Fruit fly (Drosophila melanogaster) whole organism, adult: ENCODE measurements around the gene sgl.

Source experiments
- CG11617 ChIP-seq: fragments of 200-800 bp; sonication (Bioruptor generic); optimal IDR thresholded peaks from 2 replicates; lab custom pipeline; 2017; ENCODE audit warnings: mild to moderate bottlenecking, missing biosample characterization, missing genetic modification reagents, missing genetic modification characterization
- CG12768 ChIP-seq: fragments of 200-800 bp; sonication (Bioruptor generic); optimal IDR thresholded peaks from 2 replicates; lab custom pipeline; 2017; ENCODE audit warnings: missing biosample characterization, missing genetic modification characterization, mild to moderate bottlenecking, moderate library complexity, missing genetic modification reagents
- CG14711 ChIP-seq: fragments of 200-800 bp; sonication (Bioruptor generic); optimal IDR thresholded peaks from 2 replicates; lab custom pipeline; 2018; ENCODE audit warnings: missing biosample characterization, mild to moderate bottlenecking, missing genetic modification characterization, moderate library complexity
- CG33017 ChIP-seq: fragments of 200-800 bp; sonication (Bioruptor generic); optimal IDR thresholded peaks from 2 replicates; lab custom pipeline; 2018; ENCODE audit warnings: missing biosample characterization, mild to moderate bottlenecking, missing genetic modification characterization, moderate library complexity
- CG5204 ChIP-seq: fragments of 200-800 bp; sonication (Bioruptor generic); optimal IDR thresholded peaks from 2 replicates; lab custom pipeline; 2016; ENCODE audit warnings: missing biosample characterization, missing genetic modification characterization
- CG7101 ChIP-seq: fragments of 200-800 bp; sonication (Bioruptor generic); optimal IDR thresholded peaks from 2 replicates; lab custom pipeline; 2018; ENCODE audit warnings: missing biosample characterization, mild to moderate bottlenecking, missing genetic modification characterization, moderate library complexity
- Clk ChIP-seq: fragments of 200-800 bp; sonication (Bioruptor generic); optimal IDR thresholded peaks from 2 replicates; lab custom pipeline; 2017; ENCODE audit warnings: missing biosample characterization, missing genetic modification characterization
- Hr96 ChIP-seq: fragments of 200-800 bp; sonication (Bioruptor generic); optimal IDR thresholded peaks from 2 replicates; lab custom pipeline; 2016; ENCODE audit warnings: missing biosample characterization, missing genetic modification characterization
- Mnt ChIP-seq: fragments of 200-800 bp; sonication (Bioruptor generic); optimal IDR thresholded peaks from 2 replicates; lab custom pipeline; 2016; ENCODE audit warnings: missing biosample characterization, mild to moderate bottlenecking, missing genetic modification characterization
- bab1 ChIP-seq: fragments of 200-800 bp; sonication (Bioruptor generic); optimal IDR thresholded peaks from 3 replicates; lab custom pipeline; 2019; ENCODE audit warnings: missing biosample characterization, mild to moderate bottlenecking, missing genetic modification characterization, moderate library complexity
- kay ChIP-seq: fragments of 200-800 bp; sonication (Bioruptor generic); peaks from one replicate; lab custom pipeline; 2016; ENCODE audit warnings: missing biosample characterization, missing genetic modification characterization, borderline replicate concordance
- toe ChIP-seq: fragments of 200-800 bp; sonication (Bioruptor generic); optimal IDR thresholded peaks from 2 replicates; lab custom pipeline; 2016; ENCODE audit warnings: missing biosample characterization, missing genetic modification characterization

DNA sequence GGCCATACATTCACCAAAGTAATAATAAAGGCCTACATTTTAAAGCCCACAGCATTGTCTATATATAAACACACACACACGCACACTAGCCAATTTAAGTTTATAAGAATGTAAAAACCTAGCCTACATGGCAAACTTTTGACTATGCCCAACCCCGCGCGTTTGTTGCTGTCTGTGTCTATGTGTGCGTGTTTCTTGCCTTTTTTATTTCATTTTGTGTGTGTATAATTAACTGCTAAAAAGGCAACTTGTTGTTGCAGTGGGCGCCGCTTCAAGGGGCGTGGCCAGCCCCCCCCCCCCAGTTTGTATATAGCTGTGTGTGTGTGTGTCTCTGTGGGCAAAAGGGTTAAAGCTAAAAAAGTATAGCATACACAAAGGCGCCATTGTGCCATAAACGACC is 19.2 kb downstream of the sgl start:
- TF ChIP-seq CG14711 (no peak), bab1 (no peak), CG5204 (GFP tag; lab: Kevin White, UChicago) (no peak), Mnt (GFP tag; lab: Kevin White, UChicago) (no peak), CG33017 (no peak), CG7101 (tag; lab: Kevin White, UChicago) (no peak), CG12768 (GFP tag; lab: Kevin White, UChicago) (no peak), Clk (GFP tag; lab: Kevin White, UChicago) (no peak), CG11617 (GFP tag; lab: Kevin White, UChicago) (no peak), kay (GFP tag; lab: Kevin White, UChicago) (no peak), Hr96 (no peak), toe (GFP tag; lab: Kevin White, UChicago) (no peak)
